Worm (Caenorhabditis elegans): ENCODE data around the gene ndub-2.

DNA sequence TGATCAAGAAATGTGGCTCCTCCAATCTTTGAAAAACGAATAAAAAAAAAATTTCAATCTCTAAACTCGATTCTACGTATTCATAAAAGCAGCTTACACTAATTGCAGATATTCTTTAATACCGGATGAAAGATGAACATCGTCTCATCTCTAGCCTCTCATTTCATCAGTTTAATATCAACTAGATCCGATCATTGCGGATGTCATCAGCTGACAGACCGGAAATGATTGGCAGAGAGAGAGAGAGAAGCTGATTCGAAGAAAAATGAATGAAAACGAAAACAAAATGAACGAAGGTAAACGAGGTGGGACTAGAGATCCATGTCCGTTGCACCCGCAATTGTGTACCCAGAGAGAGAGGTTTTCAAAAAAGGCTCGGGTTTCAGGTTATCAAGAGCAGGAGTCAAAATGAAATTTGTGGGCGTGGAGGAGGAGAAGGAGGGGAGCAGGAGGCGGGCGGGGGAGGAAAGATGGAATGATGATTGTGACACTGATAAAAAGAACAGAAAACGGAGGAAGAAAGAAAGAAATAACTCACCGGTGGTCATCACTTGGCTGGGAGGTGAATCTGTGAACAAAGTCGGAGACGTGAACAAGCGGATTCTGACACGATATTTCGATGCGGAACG lies 18.8 kb downstream of the ndub-2 start:
- no peak for TF ChIP-seq nhr-12 (tag; optimal IDR thresholded peaks at IDR 0.05)
- no peak for TF ChIP-seq fkh-4 (tag; optimal IDR thresholded peaks at IDR 0.05; ENCODE audit: borderline replicate concordance)
- TF ChIP-seq nhr-237 (tag; optimal IDR thresholded peaks at IDR 0.05): no peak
- TF ChIP-seq lin-15B (tag; optimal IDR thresholded peaks at IDR 0.05): no peak
- TF ChIP-seq nhr-11 (tag; optimal IDR thresholded peaks at IDR 0.05): no peak
- no peak for TF ChIP-seq snpc-4 (tag; optimal IDR thresholded peaks at IDR 0.05)
- no peak for TF ChIP-seq jun-1 (tag; optimal IDR thresholded peaks at IDR 0.05)
- TF ChIP-seq lsy-2 (tag; optimal IDR thresholded peaks at IDR 0.05): no peak
- TF ChIP-seq mdl-1 (tag; optimal IDR thresholded peaks at IDR 0.05): no peak
- TF ChIP-seq fos-1 (tag; optimal IDR thresholded peaks at IDR 0.05): no peak

All from whole organism, L1 larva.